Worm (Caenorhabditis elegans) whole organism, mixed stage, embryonic: Measurements from ENCODE around the gene arrd-5.
"Not testable (repeated sequence)": the region's sequence is repeated elsewhere in the genome, so short reads cannot be mapped to it uniquely, and the experiment has no call there.

Experiments used
- M03D4.4 ChIP-seq: sonication (generic microtip); optimal IDR thresholded peaks from 2 replicates; lab custom pipeline; 2017; ENCODE audit warnings: mild to moderate bottlenecking, missing genetic modification characterization, missing compliant biosample characterization
- bed-3 ChIP-seq: fragments of 200-800 bp; sonication (Bioruptor generic); optimal IDR thresholded peaks from 3 replicates; lab custom pipeline; 2018; ENCODE audit warnings: mild to moderate bottlenecking, missing genetic modification characterization, moderate library complexity, missing compliant biosample characterization
- blmp-1 ChIP-seq: fragments of 150-350 bp; optimal IDR thresholded peaks from 2 replicates; lab custom pipeline; 2014; ENCODE audit warnings: missing biosample characterization, missing genetic modification characterization
- ceh-39 ChIP-seq: fragments of 150-350 bp; optimal IDR thresholded peaks from 2 replicates; lab custom pipeline; 2014; ENCODE audit warnings: missing biosample characterization, missing genetic modification characterization
- ceh-43 ChIP-seq: fragments of 200-800 bp; sonication (Bioruptor generic); optimal IDR thresholded peaks from 2 replicates; lab custom pipeline; 2018; ENCODE audit warnings: mild to moderate bottlenecking, missing genetic modification characterization, moderate library complexity, missing compliant biosample characterization
- ceh-83 ChIP-seq: fragments of 200-800 bp; sonication (Bioruptor generic); optimal IDR thresholded peaks from 2 replicates; lab custom pipeline; 2018; ENCODE audit warnings: mild to moderate bottlenecking, missing genetic modification characterization, missing compliant biosample characterization
- ces-1 ChIP-seq: fragments of 150-350 bp; optimal IDR thresholded peaks from 2 replicates; lab custom pipeline; 2014; ENCODE audit warnings: missing biosample characterization, missing genetic modification reagents, missing genetic modification characterization
- drap-1 ChIP-seq: fragments of 200-800 bp; sonication (Bioruptor generic); optimal IDR thresholded peaks from 3 replicates; lab custom pipeline; 2018; ENCODE audit warnings: mild to moderate bottlenecking, missing genetic modification characterization, missing compliant biosample characterization
- elt-1 ChIP-seq: sonication (generic microtip); optimal IDR thresholded peaks from 2 replicates; lab custom pipeline; 2017; ENCODE audit warnings: missing genetic modification characterization, mild to moderate bottlenecking, missing compliant biosample characterization, antibody characterized with exemption, moderate library complexity, borderline replicate concordance; ENCODE audit not compliant: insufficient read depth
- elt-3 ChIP-seq: fragments of 150-350 bp; optimal IDR thresholded peaks from 2 replicates; lab custom pipeline; 2014; ENCODE audit warnings: missing biosample characterization, missing genetic modification characterization
- flh-1 ChIP-seq: fragments of 200-800 bp; sonication (Bioruptor generic); optimal IDR thresholded peaks from 2 replicates; lab custom pipeline; 2018; ENCODE audit warnings: mild to moderate bottlenecking, missing genetic modification characterization, moderate library complexity, missing compliant biosample characterization
- ham-2 ChIP-seq: fragments of 200-800 bp; sonication (Bioruptor generic); optimal IDR thresholded peaks from 2 replicates; lab custom pipeline; 2018; ENCODE audit warnings: mild to moderate bottlenecking, missing genetic modification characterization, missing compliant biosample characterization
- lin-13 ChIP-seq: fragments of 150-350 bp; optimal IDR thresholded peaks from 2 replicates; lab custom pipeline; 2014; ENCODE audit warnings: missing biosample characterization, missing genetic modification characterization
- lin-32 ChIP-seq: fragments of 200-800 bp; sonication (Bioruptor generic); optimal IDR thresholded peaks from 2 replicates; lab custom pipeline; 2018; ENCODE audit warnings: mild to moderate bottlenecking, missing genetic modification characterization, missing compliant biosample characterization
- mab-5 ChIP-seq: fragments of 150-350 bp; optimal IDR thresholded peaks from 2 replicates; lab custom pipeline; 2014; ENCODE audit warnings: missing biosample characterization, missing genetic modification characterization
- mls-2 ChIP-seq: sonication (generic microtip); optimal IDR thresholded peaks from 2 replicates; lab custom pipeline; 2016; ENCODE audit warnings: mild to moderate bottlenecking, missing genetic modification characterization, moderate library complexity, missing compliant biosample characterization
- nhr-2 ChIP-seq: fragments of 150-350 bp; optimal IDR thresholded peaks from 2 replicates; lab custom pipeline; 2014; ENCODE audit warnings: missing biosample characterization, missing genetic modification characterization
- nhr-237 ChIP-seq: fragments of 150-350 bp; optimal IDR thresholded peaks from 2 replicates; lab custom pipeline; 2014; ENCODE audit warnings: missing biosample characterization, missing genetic modification characterization
- nhr-28 ChIP-seq: fragments of 150-350 bp; optimal IDR thresholded peaks from 2 replicates; lab custom pipeline; 2014; ENCODE audit warnings: missing biosample characterization, missing genetic modification characterization
- nhr-76 ChIP-seq: sonication (generic microtip); optimal IDR thresholded peaks from 2 replicates; lab custom pipeline; 2017; ENCODE audit warnings: missing biosample characterization, missing genetic modification characterization
- pha-4 ChIP-seq: fragments of 150-350 bp; optimal IDR thresholded peaks from 2 replicates; lab custom pipeline; 2018; ENCODE audit warnings: missing biosample characterization, missing genetic modification reagents, missing genetic modification characterization
- sem-2 ChIP-seq: fragments of 200-800 bp; sonication (Bioruptor generic); optimal IDR thresholded peaks from 2 replicates; lab custom pipeline; 2018; ENCODE audit warnings: mild to moderate bottlenecking, missing genetic modification characterization, missing compliant biosample characterization
- snpc-4 ChIP-seq: fragments of 150-350 bp; optimal IDR thresholded peaks from 2 replicates; lab custom pipeline; 2014; ENCODE audit warnings: missing biosample characterization, missing genetic modification characterization
- sptf-1 ChIP-seq: sonication (generic microtip); optimal IDR thresholded peaks from 2 replicates; lab custom pipeline; 2017; ENCODE audit warnings: mild to moderate bottlenecking, missing genetic modification characterization, moderate library complexity, missing compliant biosample characterization
- tbx-8 ChIP-seq: fragments of 200-800 bp; sonication (Bioruptor generic); optimal IDR thresholded peaks from 2 replicates; lab custom pipeline; 2018; ENCODE audit warnings: mild to moderate bottlenecking, missing genetic modification characterization, moderate library complexity, missing compliant biosample characterization
- unc-120 ChIP-seq: sonication (generic microtip); optimal IDR thresholded peaks from 2 replicates; lab custom pipeline; 2017; ENCODE audit warnings: missing genetic modification characterization, missing compliant biosample characterization; ENCODE audit not compliant: poor library complexity, severe bottlenecking
- unc-39 ChIP-seq: fragments of 150-350 bp; optimal IDR thresholded peaks from 2 replicates; lab custom pipeline; 2014; ENCODE audit warnings: missing biosample characterization, missing genetic modification characterization
- unc-62 ChIP-seq: fragments of 150-350 bp; optimal IDR thresholded peaks from 2 replicates; lab custom pipeline; 2014; ENCODE audit warnings: missing biosample characterization, missing genetic modification reagents, missing genetic modification characterization
- zip-8 ChIP-seq: fragments of 150-350 bp; optimal IDR thresholded peaks from 2 replicates; lab custom pipeline; 2014; ENCODE audit warnings: missing biosample characterization, missing genetic modification characterization
- ztf-11 ChIP-seq: fragments of 150-350 bp; optimal IDR thresholded peaks from 2 replicates; lab custom pipeline; 2014; ENCODE audit warnings: missing biosample characterization, missing genetic modification characterization

Gene arrd-5

DNA sequence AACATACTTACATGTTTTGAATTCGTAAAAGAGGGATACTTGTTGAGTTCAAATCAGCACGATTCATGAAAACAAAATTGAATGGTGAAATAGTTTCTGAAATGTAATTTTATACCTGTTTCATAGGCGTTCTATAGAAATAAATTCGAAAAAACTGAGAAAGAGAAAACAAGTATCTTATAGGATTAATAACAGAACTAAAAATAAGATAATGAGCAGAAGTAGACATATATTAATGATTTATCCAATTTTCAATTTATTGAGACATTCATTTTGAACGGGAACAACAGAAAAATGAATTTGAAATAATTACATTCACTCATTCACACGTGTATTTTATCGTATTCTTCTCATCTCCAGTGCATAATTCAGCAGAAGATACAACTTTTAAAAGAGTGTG is 22.8 kb downstream of the arrd-5 start, which contains the start of gene chil-6:
Gene chil-6, minus strand, starts transcription at position 101 of the 400 bp plus-strand sequence.
- no peak for TF ChIP-seq ceh-43
- no peak for TF ChIP-seq elt-3 (tag; lab: Kevin White, UChicago)
- TF ChIP-seq mab-5 (tag; lab: Kevin White, UChicago), result no peak
- no peak for TF ChIP-seq sem-2 (GFP tag; lab: Kevin White, UChicago)
- TF ChIP-seq nhr-237, result no peak
- no peak for TF ChIP-seq ceh-83
- no peak for TF ChIP-seq zip-8
- no peak for TF ChIP-seq lin-32
- TF ChIP-seq, all 35 proteins: peak for 0

DNA sequence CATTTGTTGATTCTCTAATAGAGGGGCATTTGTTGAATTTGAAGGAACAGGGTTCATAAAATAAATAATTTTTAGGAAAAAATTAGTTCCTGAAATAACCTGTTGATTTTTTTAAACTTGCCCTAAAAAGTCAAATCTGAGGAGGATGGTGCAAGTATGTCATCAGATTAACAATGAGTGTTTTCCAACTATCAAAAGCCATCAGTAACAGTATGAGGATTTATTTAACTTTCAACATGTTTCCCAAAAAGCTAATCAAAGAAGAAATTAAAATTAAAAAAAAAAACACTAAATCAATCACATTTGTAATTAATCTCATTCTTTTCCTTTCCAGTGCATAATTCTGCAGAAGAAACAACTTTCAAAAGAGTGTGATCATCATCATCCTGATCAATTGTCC is 24.6 kb downstream of the arrd-5 start, which contains the start of gene chil-5:
Gene chil-5, minus strand, starts transcription at position 101 of the 400 bp plus-strand sequence.
- no peak for TF ChIP-seq nhr-28
- TF ChIP-seq unc-62, result no peak
- TF ChIP-seq unc-39 (tag; lab: Kevin White, UChicago), result no peak
- TF ChIP-seq lin-32, result no peak
- TF ChIP-seq lin-13 (tag; lab: Kevin White, UChicago), result no peak
- no peak for TF ChIP-seq snpc-4 (tag; lab: Kevin White, UChicago)
- TF ChIP-seq pha-4 (tag; lab: Kevin White, UChicago), result no peak
- TF ChIP-seq sem-2 (GFP tag; lab: Kevin White, UChicago), result no peak
- no peak for TF ChIP-seq drap-1 (GFP tag; lab: Kevin White, UChicago)
- TF ChIP-seq ces-1 (GFP tag; lab: Kevin White, UChicago), result no peak
- no peak for TF ChIP-seq unc-120
- no peak for TF ChIP-seq mab-5 (tag; lab: Kevin White, UChicago)
- TF ChIP-seq sptf-1 (tag; lab: Kevin White, UChicago), result no peak

DNA sequence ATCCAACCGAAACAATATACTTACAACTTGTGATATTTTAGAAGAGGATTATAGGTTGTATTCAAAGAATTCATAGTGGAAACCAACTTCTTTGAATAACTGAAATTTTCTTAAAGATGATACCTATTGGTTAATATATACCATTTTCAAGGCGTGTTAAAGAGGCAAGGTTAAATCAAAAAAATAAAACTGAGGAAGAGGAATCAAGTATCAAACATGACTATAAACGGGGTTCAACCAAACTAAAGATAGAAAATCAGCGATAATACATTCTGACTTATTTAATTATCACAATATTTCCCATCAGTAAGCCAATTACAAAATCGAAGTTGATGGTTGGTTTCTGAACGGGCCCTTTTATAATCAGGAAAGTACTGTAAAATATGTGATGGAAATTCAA is 26.4 kb downstream of the arrd-5 start, which contains the start of gene chil-3:
Gene chil-3, minus strand, starts transcription at position 101 of the 400 bp plus-strand sequence.
- TF ChIP-seq bed-3 (GFP tag; lab: Kevin White, UChicago) (no peak), mls-2 (no peak), flh-1 (GFP tag; lab: Kevin White, UChicago) (no peak), ceh-39 (tag; lab: Kevin White, UChicago) (no peak), unc-120 (no peak), ztf-11 (tag; lab: Kevin White, UChicago) (no peak), unc-39 (tag; lab: Kevin White, UChicago) (no peak), M03D4.4 (tag; lab: Kevin White, UChicago) (no peak), nhr-28 (no peak), ceh-43 (no peak), blmp-1 (tag; lab: Kevin White, UChicago) (no peak)

DNA sequence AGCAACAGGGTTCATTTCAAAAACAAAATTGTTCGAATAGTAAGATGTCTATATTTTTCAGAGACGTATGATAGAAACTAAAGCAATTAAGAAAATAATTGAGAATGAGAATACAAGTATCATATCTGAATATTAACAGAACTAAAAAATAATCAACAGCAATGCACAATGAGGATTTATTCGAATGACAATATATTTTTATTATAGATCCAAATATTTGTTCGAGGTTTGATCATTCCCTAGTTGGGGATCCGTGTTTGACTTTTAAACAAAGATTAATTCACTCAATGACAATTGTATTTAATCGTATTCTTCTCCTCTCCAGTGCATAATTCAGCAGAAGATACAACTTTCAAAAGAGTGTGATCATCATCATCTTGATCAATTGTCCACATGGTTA is 27.1 kb downstream of the arrd-5 start, which contains the start of gene C08H9.18:
Gene C08H9.18, minus strand, starts transcription at position 101 of the 400 bp plus-strand sequence.
- TF ChIP-seq ham-2, result no peak
- TF ChIP-seq elt-1 (tag; lab: Kevin White, UChicago), result no peak
- TF ChIP-seq nhr-237, result no peak
- no peak for TF ChIP-seq tbx-8
- no peak for TF ChIP-seq lin-13 (tag; lab: Kevin White, UChicago)
- no peak for TF ChIP-seq snpc-4 (tag; lab: Kevin White, UChicago)
- TF ChIP-seq blmp-1 (tag; lab: Kevin White, UChicago), result no peak
- no peak for TF ChIP-seq sem-2 (GFP tag; lab: Kevin White, UChicago)
- TF ChIP-seq lin-32, result no peak
- TF ChIP-seq mab-5 (tag; lab: Kevin White, UChicago), result no peak

DNA sequence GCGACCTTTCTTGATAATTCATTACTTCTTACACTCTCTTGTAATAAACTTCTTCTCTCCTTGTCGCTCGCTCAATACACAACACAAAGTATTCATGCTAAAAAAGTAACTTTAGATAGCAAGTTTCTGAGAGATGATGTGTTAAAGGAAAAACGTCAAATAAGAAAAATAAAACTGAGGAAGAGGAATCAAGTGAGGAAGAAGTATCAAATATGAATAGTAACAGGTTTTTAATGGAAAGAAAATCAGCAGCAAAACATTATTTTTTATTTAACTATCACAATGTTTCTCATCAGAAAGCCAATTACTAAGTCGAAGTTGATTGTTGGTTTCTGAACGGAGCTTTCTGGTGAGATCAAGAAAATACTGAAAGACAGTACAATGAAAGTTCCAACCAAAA is 31.4 kb downstream of the arrd-5 start, which contains the start of gene chil-1:
Gene chil-1, minus strand, starts transcription at position 101 of the 400 bp plus-strand sequence.
- not testable (repeated sequence) for TF ChIP-seq nhr-2; nhr-76 (tag; lab: Kevin White, UChicago); nhr-28

DNA sequence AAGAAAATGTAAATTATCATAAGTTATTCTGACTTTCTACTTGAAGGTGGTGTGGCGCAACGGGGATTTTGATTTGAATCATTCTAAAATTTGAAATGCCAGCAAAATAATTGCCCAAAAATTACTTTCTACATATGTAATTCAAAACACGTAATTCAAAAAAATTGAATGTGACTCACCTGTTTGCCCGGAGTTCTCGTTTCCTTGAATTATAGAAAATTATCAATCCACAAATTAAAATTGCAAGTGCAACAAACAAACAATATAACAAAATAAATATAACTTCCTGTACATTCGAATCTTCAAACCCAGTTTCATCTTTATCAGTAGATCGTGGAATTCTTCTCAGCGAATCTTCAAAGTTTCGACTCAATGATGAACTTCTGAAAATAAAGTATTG is 33.2 kb downstream of the arrd-5 start:
- TF ChIP-seq elt-1 (tag; lab: Kevin White, UChicago), result no peak
